Fruit fly (Drosophila melanogaster): ENCODE measurements around the gene Adhr.

dm6 chr2L:14627129-14627528 lies 11.8 kb downstream of the Adhr start:
- no peak for TF ChIP-seq psq (optimal IDR thresholded peaks at IDR 0.05)
- no peak for TF ChIP-seq h (optimal IDR thresholded peaks at IDR 0.05)
- no peak for TF ChIP-seq Myc (optimal IDR thresholded peaks at IDR 0.05)
- no peak for TF ChIP-seq insv (optimal IDR thresholded peaks at IDR 0.05)
